Fruit fly (Drosophila melanogaster): ENCODE measurements around the gene Phae1.
A peak's percentile ranks its signal among the peaks of the same experiment; 100 is the strongest.

Gene Phae1

DNA sequence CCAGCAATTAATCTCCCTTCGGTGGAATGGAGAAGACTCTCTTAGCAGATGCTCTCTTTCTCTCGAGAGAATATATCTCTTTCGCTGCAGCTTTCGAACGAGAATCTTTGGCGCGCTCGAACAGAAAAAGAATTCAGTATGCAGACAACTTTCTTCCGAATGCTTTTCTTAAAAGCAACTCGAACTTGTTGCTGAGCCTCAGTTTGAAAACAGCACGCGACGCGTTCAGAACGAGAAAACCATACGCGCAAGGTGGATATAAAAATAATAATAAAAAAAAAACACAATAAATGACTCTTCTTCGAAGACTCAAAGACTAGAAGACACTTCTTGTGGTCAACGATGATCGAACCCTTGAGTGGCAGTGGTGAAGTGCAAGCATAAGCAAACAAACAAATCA lies 4.9 kb downstream of the Phae1 start, which contains the start of gene CG17211:
CG17211 (plus strand) TSS at position 202 of the 400 bp plus-strand sequence.
- TF ChIP-seq salr (GFP tag; optimal IDR thresholded peaks at IDR 0.05) (no peak), CG9139 (GFP tag; optimal IDR thresholded peaks at IDR 0.05) (no peak), CG32006 (GFP tag; optimal IDR thresholded peaks at IDR 0.05) (no peak), CG8119 (GFP tag; IDR thresholded peaks at IDR 0.05) (no peak), CG11294 (GFP tag; IDR thresholded peaks at IDR 0.05) (no peak), topi (GFP tag; optimal IDR thresholded peaks at IDR 0.05) (no peak), fd59A (GFP tag; optimal IDR thresholded peaks at IDR 0.05) (no peak), acj6 (GFP tag; optimal IDR thresholded peaks at IDR 0.05) (no peak), CG3919 (GFP tag; optimal IDR thresholded peaks at IDR 0.05) (no peak)

DNA sequence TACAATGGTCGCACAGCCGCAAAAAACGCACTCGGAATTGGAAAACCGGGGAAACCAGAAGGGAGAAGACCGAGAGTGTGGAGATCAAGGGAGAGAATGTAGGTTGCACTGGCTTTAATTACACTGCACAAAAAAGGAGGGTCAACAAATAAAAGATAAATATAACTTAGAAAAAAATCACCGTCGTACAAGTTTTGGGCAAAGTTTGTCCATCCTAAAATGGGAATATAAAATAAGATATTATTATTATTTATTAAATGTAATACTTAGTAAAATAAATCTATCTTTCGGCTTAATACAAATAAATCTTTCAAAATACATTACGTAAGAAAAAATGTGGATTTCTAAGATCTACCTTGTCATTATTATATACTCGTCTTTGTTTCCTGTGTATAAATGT lies 6.6 kb downstream of the Phae1 start:
- 0 out of 3 replicates have a peak, but pooled peaks have one; percentile 13 for TF ChIP-seq eg (GFP tag; IDR thresholded peaks at IDR 0.05)
- TF ChIP-seq CG32006 (GFP tag; optimal IDR thresholded peaks at IDR 0.05) = peak; percentile 15
- TF ChIP-seq achi (GFP tag; optimal IDR thresholded peaks at IDR 0.05) = peak; percentile 15
- TF ChIP-seq CG15336 (GFP tag; IDR thresholded peaks at IDR 0.05) = peak; percentile 48
- no peak for TF ChIP-seq CG11294 (GFP tag; IDR thresholded peaks at IDR 0.05)
- TF ChIP-seq spab (GFP tag; optimal IDR thresholded peaks at IDR 0.05) = no peak
- TF ChIP-seq CG8119 (GFP tag; IDR thresholded peaks at IDR 0.05) = 0 out of 3 replicates have a peak, but pooled peaks have one; percentile 32
- TF ChIP-seq CG10631 (GFP tag; optimal IDR thresholded peaks at IDR 0.05) = peak; percentile 0
- peak; percentile 2 for TF ChIP-seq Eip78C (GFP tag)

DNA sequence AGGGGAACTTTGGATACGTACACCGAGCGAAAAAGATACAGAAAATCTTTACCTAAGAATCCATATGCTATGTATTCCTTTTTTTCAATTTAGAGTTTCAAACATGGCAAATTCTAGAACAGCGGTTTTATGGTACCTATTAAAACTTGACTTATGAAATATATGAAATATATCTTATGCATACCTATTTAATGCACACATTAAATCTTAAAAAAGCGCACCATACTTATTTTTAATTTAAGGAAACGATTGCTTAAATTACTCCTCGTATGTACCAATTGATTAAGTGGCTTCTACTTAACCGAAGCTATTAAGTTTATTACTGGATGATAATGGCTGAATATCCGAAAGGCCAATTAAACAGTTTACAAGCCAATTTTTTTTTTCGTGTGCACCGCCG lies 10.8 kb downstream of the Phae1 start:
- peak; percentile 49 for TF ChIP-seq svp (GFP tag)
- peak in 1 of 2 experiments; percentile 49 for TF ChIP-seq salr (GFP tag; optimal IDR thresholded peaks at IDR 0.05)
- no peak for TF ChIP-seq CG6792 (GFP tag; optimal IDR thresholded peaks at IDR 0.05)
- peak; percentile 44 for TF ChIP-seq CG32006 (GFP tag; optimal IDR thresholded peaks at IDR 0.05)
- TF ChIP-seq CG10631 (GFP tag; optimal IDR thresholded peaks at IDR 0.05) = peak; percentile 21
- peak; percentile 6 for TF ChIP-seq achi (GFP tag; optimal IDR thresholded peaks at IDR 0.05)
- peak; percentile 26 for TF ChIP-seq Met (GFP tag; optimal IDR thresholded peaks at IDR 0.05)
- TF ChIP-seq CG9139 (GFP tag; optimal IDR thresholded peaks at IDR 0.05) = no peak
- no peak for TF ChIP-seq fd59A (GFP tag; optimal IDR thresholded peaks at IDR 0.05)
- TF ChIP-seq net (GFP tag; optimal IDR thresholded peaks at IDR 0.05) = no peak
- peak; percentile 1 for TF ChIP-seq Smox (GFP tag; optimal IDR thresholded peaks at IDR 0.05)
- no peak for TF ChIP-seq acj6 (GFP tag; optimal IDR thresholded peaks at IDR 0.05)
- peak; percentile 5 for TF ChIP-seq OdsH (GFP tag; optimal IDR thresholded peaks at IDR 0.05)
- TF ChIP-seq Eip78C (GFP tag) = peak; percentile 59
- TF ChIP-seq pdm3 (GFP tag; optimal IDR thresholded peaks at IDR 0.05) = peak; percentile 11
- no peak for TF ChIP-seq Ets21C (GFP tag; optimal IDR thresholded peaks at IDR 0.05)
- peak; percentile 34 for TF ChIP-seq Hr4 (GFP tag; optimal IDR thresholded peaks at IDR 0.05)
- TF ChIP-seq CG11762 (GFP tag; optimal IDR thresholded peaks at IDR 0.05; ENCODE audit: insufficient read depth) = no peak
- peak; percentile 7 for TF ChIP-seq Sox14 (GFP tag; optimal IDR thresholded peaks at IDR 0.05)
- peak; percentile 23 for TF ChIP-seq Eip75B (GFP tag; optimal IDR thresholded peaks at IDR 0.05)
- TF ChIP-seq spab (GFP tag; optimal IDR thresholded peaks at IDR 0.05) = peak; percentile 16

DNA sequence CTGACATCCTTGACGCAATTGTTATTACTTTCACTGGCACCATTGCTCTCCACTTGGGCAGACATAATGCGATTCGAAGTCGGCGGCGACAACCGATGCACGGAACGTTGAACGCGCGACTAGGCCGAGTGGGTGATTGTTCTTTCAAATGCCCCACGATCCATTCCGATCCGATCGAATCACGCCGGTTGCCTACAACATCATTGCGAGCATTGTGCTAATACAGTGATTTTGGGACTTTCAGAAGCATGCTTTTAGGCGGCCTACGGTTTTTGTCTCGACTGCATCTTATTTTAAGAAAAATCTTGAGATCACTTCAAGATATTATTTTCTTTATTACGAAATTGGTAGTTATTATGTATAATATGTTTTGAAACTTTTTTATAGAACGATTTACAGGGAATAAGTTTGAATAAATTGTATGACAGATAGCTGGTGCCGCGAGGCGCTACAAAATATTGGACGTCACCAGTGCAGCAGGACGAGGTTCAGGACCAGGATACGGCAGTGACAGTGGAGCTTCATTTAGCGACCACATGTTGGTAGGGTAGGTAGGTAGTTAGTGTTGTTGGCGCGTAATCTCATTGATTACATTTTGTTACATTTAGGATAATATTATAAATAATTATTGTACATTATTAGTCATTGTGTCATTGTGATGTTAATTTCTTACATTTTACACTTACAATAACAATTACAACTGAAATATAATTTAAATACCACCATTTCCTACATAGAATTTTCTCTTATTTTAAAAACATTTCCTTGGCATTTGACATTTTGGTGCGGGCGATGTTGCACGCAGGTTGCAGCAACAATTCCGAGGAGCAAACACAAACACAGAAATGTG lies 24.3 kb downstream of the Phae1 start, which contains the start of gene rho-6:
rho-6 (minus strand) TSS at position 137 of the 850 bp plus-strand sequence.
- TF ChIP-seq achi (GFP tag; optimal IDR thresholded peaks at IDR 0.05) (peak; percentile 37), CG32006 (GFP tag; optimal IDR thresholded peaks at IDR 0.05) (peak; percentile 52), acj6 (GFP tag; optimal IDR thresholded peaks at IDR 0.05) (peak; percentile 6), CG10631 (GFP tag; optimal IDR thresholded peaks at IDR 0.05) (peak; percentile 0), Hr4 (GFP tag; optimal IDR thresholded peaks at IDR 0.05) (peak; percentile 35), fd59A (GFP tag; optimal IDR thresholded peaks at IDR 0.05) (no peak), CG8319 (GFP tag; optimal IDR thresholded peaks at IDR 0.05) (no peak), CG3919 (GFP tag; optimal IDR thresholded peaks at IDR 0.05) (peak; percentile 15), OdsH (GFP tag; optimal IDR thresholded peaks at IDR 0.05) (peak; percentile 8), CG11294 (GFP tag; IDR thresholded peaks at IDR 0.05) (no peak), pdm3 (GFP tag; optimal IDR thresholded peaks at IDR 0.05) (peak; percentile 2), Eip78C (GFP tag) (peak; percentile 63)

DNA sequence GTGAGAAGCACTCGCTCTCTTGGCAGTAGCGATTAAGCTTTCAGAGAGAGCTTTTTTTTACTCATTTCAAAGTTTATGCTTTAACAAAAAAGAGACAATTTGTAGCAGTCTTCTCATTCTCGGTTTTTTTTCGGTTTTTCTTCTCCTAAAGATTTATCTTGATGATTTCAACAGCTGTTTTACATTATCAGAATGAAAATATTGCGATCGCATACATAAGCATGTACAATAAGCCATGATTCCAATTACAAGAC lies 24.8 kb downstream of the Phae1 start:
- TF ChIP-seq Sox102F (GFP tag; optimal IDR thresholded peaks at IDR 0.05) (no peak), CG3919 (GFP tag; optimal IDR thresholded peaks at IDR 0.05) (no peak), Hr4 (GFP tag; optimal IDR thresholded peaks at IDR 0.05) (no peak), net (GFP tag; optimal IDR thresholded peaks at IDR 0.05) (no peak), Hr38 (GFP tag; optimal IDR thresholded peaks at IDR 0.05) (no peak), fkh (GFP tag; optimal IDR thresholded peaks at IDR 0.05) (no peak), CG6808 (GFP tag; optimal IDR thresholded peaks at IDR 0.05) (no peak), dac (GFP tag; optimal IDR thresholded peaks at IDR 0.05) (no peak), svp (GFP tag) (no peak), CG10631 (GFP tag; optimal IDR thresholded peaks at IDR 0.05) (no peak), Eip93F (GFP tag; optimal IDR thresholded peaks at IDR 0.05) (no peak), fd85E (GFP tag; optimal IDR thresholded peaks at IDR 0.05) (no peak), achi (GFP tag; optimal IDR thresholded peaks at IDR 0.05) (no peak), CG3032 (tag; optimal IDR thresholded peaks at IDR 0.05) (no peak), CG8319 (GFP tag; optimal IDR thresholded peaks at IDR 0.05) (no peak), Gug (GFP tag; IDR thresholded peaks at IDR 0.05) (no peak), ss (GFP tag; optimal IDR thresholded peaks at IDR 0.05) (no peak), CG16779 (tag; optimal IDR thresholded peaks at IDR 0.05) (no peak), CG11762 (GFP tag; optimal IDR thresholded peaks at IDR 0.05; ENCODE audit: insufficient read depth) (no peak), Eip75B (GFP tag; optimal IDR thresholded peaks at IDR 0.05) (no peak)
